Worm (Caenorhabditis elegans): ENCODE measurements around the gene adt-2.

ce11 chrX:7563425-7563824 lies 22.6 kb upstream of the adt-2 start:
- no peak for TF ChIP-seq pqm-1 (tag; optimal IDR thresholded peaks at IDR 0.05)
- no peak for TF ChIP-seq dmd-9 (GFP tag; IDR thresholded peaks at IDR 0.05)
- no peak for TF ChIP-seq F37D6.2 (tag; optimal IDR thresholded peaks at IDR 0.05)
- no peak for TF ChIP-seq skn-1 (tag; optimal IDR thresholded peaks at IDR 0.05)
- TF ChIP-seq nhr-237 (tag; optimal IDR thresholded peaks at IDR 0.05) = no peak
- TF ChIP-seq mep-1 (tag; optimal IDR thresholded peaks at IDR 0.05) = no peak
- no peak for TF ChIP-seq F49E8.2 (tag; optimal IDR thresholded peaks at IDR 0.05; ENCODE audit: borderline replicate concordance)
- no peak for TF ChIP-seq nhr-102 (tag; optimal IDR thresholded peaks at IDR 0.05)
- TF ChIP-seq zfp-2 (tag; optimal IDR thresholded peaks at IDR 0.05) = no peak
- TF ChIP-seq duxl-1 (tag; optimal IDR thresholded peaks at IDR 0.05; ENCODE audit: poor library complexity) = no peak
- TF ChIP-seq egl-27 (tag; optimal IDR thresholded peaks at IDR 0.05) = no peak
- no peak for TF ChIP-seq nhr-48 (tag; optimal IDR thresholded peaks at IDR 0.05)
- TF ChIP-seq snpc-4 (tag; optimal IDR thresholded peaks at IDR 0.05) = no peak
